Fruit fly (Drosophila melanogaster) whole organism, embryonic: ENCODE measurements around the gene CG18268.

ENCODE experiments used
- ATbp ChIP-seq: fragments of 200-800 bp; sonication (Bioruptor generic); optimal IDR thresholded peaks from 2 replicates; lab custom pipeline; 2017; ENCODE audit warnings: missing biosample characterization, mild to moderate bottlenecking, missing genetic modification characterization, missing genetic modification reagents
- CG10543 ChIP-seq: fragments of 200-800 bp; sonication (Bioruptor generic); optimal IDR thresholded peaks from 3 replicates; lab custom pipeline; 2017; ENCODE audit warnings: missing biosample characterization, mild to moderate bottlenecking, missing genetic modification characterization, moderate library complexity
- CG10959 ChIP-seq: fragments of 200-800 bp; sonication (Bioruptor generic); IDR thresholded peaks from 2 replicates; pipeline ENCODE4 v1.3.6; 2022; ENCODE audit warnings: missing biosample characterization, missing genetic modification characterization
- CG11085 ChIP-seq: fragments of 200-800 bp; sonication (Bioruptor generic); IDR thresholded peaks from 2 replicates; pipeline ENCODE4 v1.3.6; 2022; ENCODE audit warnings: missing biosample characterization, missing genetic modification characterization
- CG11093 ChIP-seq: fragments of 200-800 bp; sonication (Bioruptor generic); IDR thresholded peaks from 3 replicates; pipeline ENCODE4 v1.3.6; 2022; ENCODE audit warnings: missing biosample characterization, missing genetic modification characterization
- CG11696 ChIP-seq: fragments of 200-800 bp; sonication (Bioruptor generic); IDR thresholded peaks from 2 replicates; pipeline ENCODE4 v1.3.6; 2022; ENCODE audit warnings: missing biosample characterization, missing genetic modification characterization
- CG12071 ChIP-seq: fragments of 200-800 bp; sonication (Bioruptor generic); optimal IDR thresholded peaks from 3 replicates; lab custom pipeline; 2018; ENCODE audit warnings: missing biosample characterization, mild to moderate bottlenecking, missing genetic modification characterization
- CG12236 ChIP-seq: fragments of 200-800 bp; sonication (Bioruptor generic); optimal IDR thresholded peaks from 2 replicates; lab custom pipeline; 2016; ENCODE audit warnings: missing biosample characterization, missing genetic modification characterization
- CG14014 ChIP-seq: fragments of 200-800 bp; sonication (Bioruptor generic); IDR thresholded peaks from 2 replicates; pipeline ENCODE4 v1.3.6; 2022; ENCODE audit warnings: missing biosample characterization, missing genetic modification characterization
- CG14441 ChIP-seq: fragments of 200-800 bp; sonication (Bioruptor generic); IDR thresholded peaks from 2 replicates; pipeline ENCODE4 v1.3.6; 2022; ENCODE audit warnings: missing biosample characterization, missing genetic modification characterization
- CG15696 ChIP-seq: fragments of 200-800 bp; sonication (Bioruptor generic); optimal IDR thresholded peaks from 2 replicates; lab custom pipeline; 2019; ENCODE audit warnings: missing biosample characterization, mild to moderate bottlenecking, missing genetic modification characterization, moderate library complexity
- CG18619 ChIP-seq: fragments of 200-800 bp; sonication (Bioruptor generic); optimal IDR thresholded peaks from 3 replicates; lab custom pipeline; 2017; ENCODE audit warnings: missing biosample characterization, mild to moderate bottlenecking, missing genetic modification characterization
- CG3065 ChIP-seq: fragments of 200-800 bp; sonication (Bioruptor generic); optimal IDR thresholded peaks from 2 replicates; lab custom pipeline; 2016; ENCODE audit warnings: missing biosample characterization, missing genetic modification characterization
- CG33557 ChIP-seq: fragments of 200-800 bp; sonication (Bioruptor generic); optimal IDR thresholded peaks from 2 replicates; lab custom pipeline; 2019; ENCODE audit warnings: missing biosample characterization, mild to moderate bottlenecking, missing genetic modification characterization, moderate library complexity
- CG34422 ChIP-seq: fragments of 200-800 bp; sonication (Bioruptor generic); IDR thresholded peaks from 3 replicates; pipeline ENCODE4 v1.3.6; 2022; ENCODE audit warnings: missing biosample characterization, missing genetic modification characterization
- CG3847 ChIP-seq: fragments of 200-800 bp; sonication (Bioruptor generic); IDR thresholded peaks from 2 replicates; pipeline ENCODE4 v1.3.6; 2022; ENCODE audit warnings: missing biosample characterization, missing genetic modification characterization
- CG4282 ChIP-seq: fragments of 200-800 bp; sonication (Bioruptor generic); optimal IDR thresholded peaks from 2 replicates; lab custom pipeline; 2016; ENCODE audit warnings: missing biosample characterization, missing genetic modification characterization
- CG43689 ChIP-seq: fragments of 200-800 bp; sonication (Bioruptor generic); IDR thresholded peaks from 2 replicates; pipeline ENCODE4 v1.3.6; 2022; ENCODE audit warnings: missing biosample characterization, missing genetic modification characterization
- CG4404 ChIP-seq: fragments of 200-800 bp; sonication (Bioruptor generic); IDR thresholded peaks from 2 replicates; pipeline ENCODE4 v1.3.6; 2022; ENCODE audit warnings: missing biosample characterization, missing genetic modification characterization
- CG4820 ChIP-seq: fragments of 200-800 bp; sonication (Bioruptor generic); optimal IDR thresholded peaks from 3 replicates; lab custom pipeline; 2016; ENCODE audit warnings: missing biosample characterization, missing genetic modification characterization
- CG6254 ChIP-seq: fragments of 200-800 bp; sonication (Bioruptor generic); optimal IDR thresholded peaks from 3 replicates; lab custom pipeline; 2017; ENCODE audit warnings: mild to moderate bottlenecking, missing biosample characterization, missing genetic modification reagents, missing genetic modification characterization
- CG7271 ChIP-seq: fragments of 200-800 bp; sonication (Bioruptor generic); optimal IDR thresholded peaks from 2 replicates; lab custom pipeline; 2018; ENCODE audit warnings: missing biosample characterization, mild to moderate bottlenecking, missing genetic modification characterization, moderate library complexity
- CG8765 ChIP-seq: fragments of 200-800 bp; sonication (Bioruptor generic); IDR thresholded peaks from 2 replicates; pipeline ENCODE4 v1.3.6; 2022; ENCODE audit warnings: missing biosample characterization, missing genetic modification characterization
- CG9876 ChIP-seq: fragments of 200-800 bp; sonication (Bioruptor generic); optimal IDR thresholded peaks from 2 replicates; lab custom pipeline; 2016; ENCODE audit warnings: missing biosample characterization, missing genetic modification characterization
- Camta ChIP-seq: fragments of 200-800 bp; sonication (Bioruptor generic); optimal IDR thresholded peaks from 2 replicates; lab custom pipeline; 2016; ENCODE audit warnings: missing biosample characterization, missing genetic modification characterization
- D19A ChIP-seq: fragments of 200-800 bp; optimal IDR thresholded peaks from 3 replicates; lab custom pipeline; 2019; ENCODE audit warnings: missing biosample characterization, mild to moderate bottlenecking, missing genetic modification characterization, moderate library complexity
- Dref ChIP-seq: fragments of 200-800 bp; sonication (Bioruptor generic); IDR thresholded peaks from 2 replicates; pipeline ENCODE4 v1.3.6; 2022; ENCODE audit warnings: missing biosample characterization, missing genetic modification characterization
- Ets97D ChIP-seq: fragments of 200-800 bp; sonication (Bioruptor generic); optimal IDR thresholded peaks from 3 replicates; lab custom pipeline; 2016; ENCODE audit warnings: missing biosample characterization, missing genetic modification characterization
- Hr39 ChIP-seq: fragments of >200 bp; optimal IDR thresholded peaks from 2 replicates; lab custom pipeline; 2017
- MBD-R2 ChIP-seq: fragments of 200-800 bp; sonication (Bioruptor generic); IDR thresholded peaks from 2 replicates; pipeline ENCODE4 v1.3.6; 2022; ENCODE audit warnings: missing biosample characterization, missing genetic modification characterization
- MTF-1 ChIP-seq: fragments of 200-800 bp; sonication (Bioruptor generic); optimal IDR thresholded peaks from 2 replicates; lab custom pipeline; 2018; ENCODE audit warnings: missing biosample characterization, mild to moderate bottlenecking, missing genetic modification characterization, borderline replicate concordance
- Mad ChIP-seq: fragments of 200-800 bp; sonication (Bioruptor generic); optimal IDR thresholded peaks from 2 replicates; lab custom pipeline; 2016; ENCODE audit warnings: missing biosample characterization, missing genetic modification characterization
- Meics ChIP-seq: fragments of 200-800 bp; sonication (Bioruptor generic); optimal IDR thresholded peaks from 2 replicates; lab custom pipeline; 2017; ENCODE audit warnings: missing biosample characterization, mild to moderate bottlenecking, missing genetic modification characterization
- Myb ChIP-seq: fragments of 200-800 bp; sonication (Bioruptor generic); optimal IDR thresholded peaks from 2 replicates; lab custom pipeline; 2016; ENCODE audit warnings: missing biosample characterization, missing genetic modification characterization
- Vsx1 ChIP-seq: fragments of 200-800 bp; sonication (Bioruptor generic); optimal IDR thresholded peaks from 2 replicates; lab custom pipeline; 2017; ENCODE audit warnings: missing biosample characterization, mild to moderate bottlenecking, missing genetic modification characterization, missing genetic modification reagents
- ab ChIP-seq: fragments of 200-800 bp; sonication (Bioruptor generic); optimal IDR thresholded peaks from 2 replicates; lab custom pipeline; 2016; ENCODE audit warnings: missing biosample characterization, missing genetic modification characterization
- bbx ChIP-seq: fragments of 200-800 bp; sonication (Bioruptor generic); IDR thresholded peaks from 2 replicates; pipeline ENCODE4 v1.3.6; 2022; ENCODE audit warnings: missing biosample characterization, missing genetic modification characterization; ENCODE audit not compliant: partially characterized antibody
- ci ChIP-seq: fragments of 200-800 bp; sonication (Bioruptor generic); IDR thresholded peaks from 3 replicates; pipeline ENCODE4 v1.3.6; 2022; ENCODE audit warnings: missing biosample characterization, missing genetic modification characterization
- emc ChIP-seq: fragments of 200-800 bp; sonication (Bioruptor generic); optimal IDR thresholded peaks from 2 replicates; lab custom pipeline; 2016; ENCODE audit warnings: missing biosample characterization, missing genetic modification characterization
- fd3F ChIP-seq: fragments of 200-800 bp; sonication (Bioruptor generic); optimal IDR thresholded peaks from 2 replicates; lab custom pipeline; 2018; ENCODE audit warnings: missing biosample characterization, mild to moderate bottlenecking, missing genetic modification characterization, moderate library complexity
- fu2 ChIP-seq: fragments of 200-800 bp; sonication (Bioruptor generic); optimal IDR thresholded peaks from 2 replicates; lab custom pipeline; 2016; ENCODE audit warnings: missing biosample characterization, missing genetic modification characterization
- h ChIP-seq: fragments of >200 bp; optimal IDR thresholded peaks from 2 replicates; lab custom pipeline; 2017
- jigr1 ChIP-seq: fragments of 200-800 bp; sonication (Bioruptor generic); IDR thresholded peaks from 3 replicates; pipeline ENCODE4 v1.3.6; 2022; ENCODE audit warnings: missing biosample characterization, missing genetic modification characterization
- nom ChIP-seq: fragments of 200-800 bp; sonication (Bioruptor generic); optimal IDR thresholded peaks from 2 replicates; lab custom pipeline; 2017; ENCODE audit warnings: missing biosample characterization, missing genetic modification characterization, mild to moderate bottlenecking, moderate library complexity, missing genetic modification reagents
- p53 ChIP-seq: fragments of 200-800 bp; sonication (Bioruptor generic); optimal IDR thresholded peaks from 2 replicates; lab custom pipeline; 2016; ENCODE audit warnings: missing biosample characterization, missing genetic modification characterization
- ranshi ChIP-seq: fragments of 200-800 bp; sonication (Bioruptor generic); IDR thresholded peaks from 2 replicates; pipeline ENCODE4 v1.3.6; 2022; ENCODE audit warnings: missing biosample characterization, missing genetic modification characterization
- run ChIP-seq: fragments of 200-800 bp; sonication (Bioruptor generic); optimal IDR thresholded peaks from 3 replicates; lab custom pipeline; 2018; ENCODE audit warnings: missing biosample characterization, mild to moderate bottlenecking, missing genetic modification characterization
- sug ChIP-seq: fragments of 200-800 bp; optimal IDR thresholded peaks from 2 replicates; lab custom pipeline; 2019; ENCODE audit warnings: missing biosample characterization, mild to moderate bottlenecking, missing genetic modification characterization, moderate library complexity
- trem ChIP-seq: fragments of 200-800 bp; optimal IDR thresholded peaks from 3 replicates; lab custom pipeline; 2019; ENCODE audit warnings: missing biosample characterization, mild to moderate bottlenecking, missing genetic modification characterization, moderate library complexity
- tx ChIP-seq: fragments of 200-800 bp; sonication (Bioruptor generic); optimal IDR thresholded peaks from 2 replicates; lab custom pipeline; 2016; ENCODE audit warnings: missing biosample characterization, missing genetic modification characterization
- unc-4 ChIP-seq: fragments of 200-800 bp; sonication (Bioruptor generic); IDR thresholded peaks from 2 replicates; pipeline ENCODE4 v1.3.6; 2022; ENCODE audit warnings: missing biosample characterization, missing genetic modification characterization; ENCODE audit not compliant: partially characterized antibody
- vfl ChIP-seq: fragments of 200-800 bp; sonication (Bioruptor generic); optimal IDR thresholded peaks from 2 replicates; lab custom pipeline; 2016; ENCODE audit warnings: missing biosample characterization, missing genetic modification characterization

CG18268 gene

DNA sequence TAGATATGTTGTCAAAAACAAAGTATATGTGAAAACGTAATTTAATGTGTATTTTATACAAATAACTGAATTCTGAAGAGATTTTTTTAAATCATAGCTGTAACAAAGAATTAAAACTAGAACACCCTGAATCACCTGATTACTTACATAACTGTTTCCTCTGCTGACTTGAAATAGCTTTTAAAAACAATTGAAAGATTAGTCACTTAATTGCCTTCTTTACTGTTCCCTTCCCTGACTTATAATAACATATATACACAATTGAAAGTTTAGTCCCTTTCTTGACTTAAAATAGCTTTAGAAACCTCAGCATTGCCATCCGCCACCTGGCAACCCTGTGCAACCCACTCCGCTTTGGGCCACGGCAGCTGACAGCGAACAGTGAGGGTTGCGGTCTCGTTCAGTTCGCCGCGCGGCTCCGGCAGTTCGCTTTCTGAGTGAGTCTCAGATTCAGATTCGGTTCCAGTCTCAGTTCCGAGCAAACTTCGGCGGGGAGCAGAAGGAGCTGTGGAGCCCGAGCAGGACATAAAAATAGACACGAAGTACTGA is 9.8 kb upstream of the CG18268 start, which contains the start of gene CG34384 (continued):
- TF ChIP-seq Ets97D (GFP tag; lab: Kevin White, UChicago) (no peak), CG14441 (peak; percentile 33; the same call in 1 of the 2 replicates), CG4820 (GFP tag; lab: Kevin White, UChicago) (peak; percentile 60), fu2 (GFP tag; lab: Kevin White, UChicago) (peak; percentile 10), ranshi (GFP tag; lab: Robert Waterston, UW) (no peak), CG18619 (GFP tag; lab: Kevin White, UChicago) (peak; percentile 70), vfl (GFP tag; lab: Kevin White, UChicago) (no peak), tx (peak; percentile 14), CG12071 (no peak), Vsx1 (GFP tag; lab: Kevin White, UChicago) (no peak), CG34422 (GFP tag; lab: Robert Waterston, UW) (0 out of 3 replicates have a peak, but pooled peaks have one; percentile 25), CG8765 (peak; percentile 17; the same call in 1 of the 2 replicates), fd3F (GFP tag; lab: Kevin White, UChicago) (peak; percentile 9), CG15696 (tag; lab: Kevin White, UChicago) (peak; percentile 72), trem (tag; lab: Kevin White, UChicago) (no peak), CG14014 (0 out of 2 replicates have a peak, but pooled peaks have one; percentile 11), Meics (peak; percentile 83), MBD-R2 (GFP tag; lab: Robert Waterston, UW) (no peak), Dref (GFP tag; lab: Robert Waterston, UW) (no peak), p53 (GFP tag; lab: Kevin White, UChicago) (no peak), CG10959 (GFP tag; lab: Robert Waterston, UW) (no peak), CG11085 (GFP tag; lab: Robert Waterston, UW) (no peak), emc (GFP tag; lab: Kevin White, UChicago) (peak; percentile 34), Camta (GFP tag; lab: Kevin White, UChicago) (peak; percentile 46), run (tag; lab: Kevin White, UChicago) (no peak), Myb (GFP tag; lab: Kevin White, UChicago) (peak; percentile 12), MTF-1 (no peak), ci (GFP tag; lab: Robert Waterston, UW) (no peak), CG6254 (peak; percentile 28), h (lab: Kevin White, UChicago) (no peak), CG4282 (GFP tag; lab: Kevin White, UChicago) (no peak), Mad (GFP tag; lab: Kevin White, UChicago) (no peak), CG9876 (GFP tag; lab: Kevin White, UChicago) (no peak), jigr1 (no peak), D19A (tag; lab: Kevin White, UChicago) (peak; percentile 59), CG3065 (no peak), CG3847 (GFP tag; lab: Robert Waterston, UW) (peak; percentile 29; the same call in 1 of the 2 replicates), CG33557 (GFP tag; lab: Kevin White, UChicago) (no peak), Hr39 (lab: Kevin White, UChicago) (no peak), CG11093 (no peak), nom (GFP tag; lab: Kevin White, UChicago) (no peak), ab (GFP tag; lab: Kevin White, UChicago) (no peak), sug (tag; lab: Kevin White, UChicago) (peak; percentile 59), CG10543 (peak; percentile 84), CG11696 (GFP tag; lab: Robert Waterston, UW) (no peak), ATbp (GFP tag; lab: Kevin White, UChicago) (peak; percentile 15), CG7271 (tag; lab: Kevin White, UChicago) (no peak), CG4404 (GFP tag; lab: Robert Waterston, UW) (0 out of 2 replicates have a peak, but pooled peaks have one; percentile 16), CG12236 (GFP tag; lab: Kevin White, UChicago) (no peak), CG43689 (GFP tag; lab: Robert Waterston, UW) (no peak), unc-4 (GFP tag; lab: Robert Waterston, UW) (no peak), bbx (GFP tag; lab: Robert Waterston, UW) (no peak)
